Fruit fly (Drosophila melanogaster): ENCODE results near the gene Cpr72Ec.

- TF ChIP-seq psq (optimal IDR thresholded peaks at IDR 0.05) (no peak), ttk (optimal IDR thresholded peaks at IDR 0.05) (no peak), h (optimal IDR thresholded peaks at IDR 0.05) (no peak), insv (optimal IDR thresholded peaks at IDR 0.05) (no peak), Myc (optimal IDR thresholded peaks at IDR 0.05) (no peak)
Measured at dm6 chr3L:16323372-16323771, 43.8 kb downstream of the Cpr72Ec start, which contains the start of gene CG13059.
